Fruit fly (Drosophila melanogaster) whole organism, adult: Measurements from ENCODE around the gene CG15144.

Experiments
- CG11617 ChIP-seq: fragments of 200-800 bp; sonication (Bioruptor generic); optimal IDR thresholded peaks from 2 replicates; lab custom pipeline; 2017; ENCODE audit warnings: mild to moderate bottlenecking, missing biosample characterization, missing genetic modification reagents, missing genetic modification characterization
- CG12768 ChIP-seq: fragments of 200-800 bp; sonication (Bioruptor generic); optimal IDR thresholded peaks from 2 replicates; lab custom pipeline; 2017; ENCODE audit warnings: missing biosample characterization, missing genetic modification characterization, mild to moderate bottlenecking, moderate library complexity, missing genetic modification reagents
- CG14711 ChIP-seq: fragments of 200-800 bp; sonication (Bioruptor generic); optimal IDR thresholded peaks from 2 replicates; lab custom pipeline; 2018; ENCODE audit warnings: missing biosample characterization, mild to moderate bottlenecking, missing genetic modification characterization, moderate library complexity
- CG1620 ChIP-seq: fragments of 200-800 bp; sonication (Bioruptor generic); optimal IDR thresholded peaks from 2 replicates; lab custom pipeline; 2016; ENCODE audit warnings: missing biosample characterization, missing genetic modification characterization
- CG33017 ChIP-seq: fragments of 200-800 bp; sonication (Bioruptor generic); optimal IDR thresholded peaks from 2 replicates; lab custom pipeline; 2018; ENCODE audit warnings: missing biosample characterization, mild to moderate bottlenecking, missing genetic modification characterization, moderate library complexity
- CG5204 ChIP-seq: fragments of 200-800 bp; sonication (Bioruptor generic); optimal IDR thresholded peaks from 2 replicates; lab custom pipeline; 2016; ENCODE audit warnings: missing biosample characterization, missing genetic modification characterization
- CG7045 ChIP-seq: fragments of 200-800 bp; sonication (Bioruptor generic); optimal IDR thresholded peaks from 2 replicates; lab custom pipeline; 2017; ENCODE audit warnings: missing biosample characterization, mild to moderate bottlenecking, missing genetic modification characterization
- CG7101 ChIP-seq: fragments of 200-800 bp; sonication (Bioruptor generic); optimal IDR thresholded peaks from 2 replicates; lab custom pipeline; 2018; ENCODE audit warnings: missing biosample characterization, mild to moderate bottlenecking, missing genetic modification characterization, moderate library complexity
- Clk ChIP-seq: fragments of 200-800 bp; sonication (Bioruptor generic); optimal IDR thresholded peaks from 2 replicates; lab custom pipeline; 2017; ENCODE audit warnings: missing biosample characterization, missing genetic modification characterization
- Crg-1 ChIP-seq: fragments of 200-800 bp; sonication (Bioruptor generic); optimal IDR thresholded peaks from 2 replicates; lab custom pipeline; 2016; ENCODE audit warnings: missing biosample characterization, missing genetic modification characterization
- Hr96 ChIP-seq: fragments of 200-800 bp; sonication (Bioruptor generic); optimal IDR thresholded peaks from 2 replicates; lab custom pipeline; 2016; ENCODE audit warnings: missing biosample characterization, missing genetic modification characterization
- Mnt ChIP-seq: fragments of 200-800 bp; sonication (Bioruptor generic); optimal IDR thresholded peaks from 2 replicates; lab custom pipeline; 2016; ENCODE audit warnings: missing biosample characterization, mild to moderate bottlenecking, missing genetic modification characterization
- bab1 ChIP-seq: fragments of 200-800 bp; sonication (Bioruptor generic); optimal IDR thresholded peaks from 3 replicates; lab custom pipeline; 2019; ENCODE audit warnings: missing biosample characterization, mild to moderate bottlenecking, missing genetic modification characterization, moderate library complexity
- cic ChIP-seq: fragments of 200-800 bp; sonication (Bioruptor generic); optimal IDR thresholded peaks from 2 replicates; lab custom pipeline; 2017; ENCODE audit warnings: missing biosample characterization, mild to moderate bottlenecking, missing genetic modification characterization, moderate library complexity
- cnc ChIP-seq, 2 experiments: fragments of >200 bp; optimal IDR thresholded peaks; 2 replicates each; lab custom pipeline; 2017
- kay ChIP-seq: fragments of 200-800 bp; sonication (Bioruptor generic); peaks from one replicate; lab custom pipeline; 2016; ENCODE audit warnings: missing biosample characterization, missing genetic modification characterization, borderline replicate concordance
- ovo ChIP-seq: fragments of 200-800 bp; sonication (Bioruptor generic); optimal IDR thresholded peaks from 2 replicates; lab custom pipeline; 2016; ENCODE audit warnings: missing biosample characterization, missing genetic modification characterization
- pad ChIP-seq: fragments of 200-800 bp; sonication (Bioruptor generic); optimal IDR thresholded peaks from 3 replicates; lab custom pipeline; 2017; ENCODE audit warnings: missing biosample characterization, missing genetic modification characterization, mild to moderate bottlenecking, moderate library complexity, missing genetic modification reagents
- tj ChIP-seq: fragments of 200-800 bp; sonication (Bioruptor generic); optimal IDR thresholded peaks from 3 replicates; lab custom pipeline; 2017; ENCODE audit warnings: missing biosample characterization, mild to moderate bottlenecking, missing genetic modification characterization, moderate library complexity
- toe ChIP-seq: fragments of 200-800 bp; sonication (Bioruptor generic); optimal IDR thresholded peaks from 2 replicates; lab custom pipeline; 2016; ENCODE audit warnings: missing biosample characterization, missing genetic modification characterization

CG15144 gene

dm6 chr2L:17492680-17493079 is 36.2 kb downstream of the CG15144 start:
- no peak for TF ChIP-seq CG5204 (GFP tag; lab: Kevin White, UChicago)
- TF ChIP-seq bab1 (GFP tag; lab: Kevin White, UChicago) = no peak
- no peak for TF ChIP-seq CG14711
- no peak for TF ChIP-seq pad (GFP tag; lab: Kevin White, UChicago)
- no peak for TF ChIP-seq Crg-1 (GFP tag; lab: Kevin White, UChicago)
- TF ChIP-seq ovo (GFP tag; lab: Kevin White, UChicago) = no peak
- TF ChIP-seq CG7045 = no peak
- no peak for TF ChIP-seq CG7101
- no peak for TF ChIP-seq Clk (GFP tag; lab: Kevin White, UChicago)
- no peak for TF ChIP-seq CG12768 (GFP tag; lab: Kevin White, UChicago)
- no peak for TF ChIP-seq cic (GFP tag; lab: Kevin White, UChicago)
- no peak for TF ChIP-seq CG11617 (GFP tag; lab: Kevin White, UChicago)
- TF ChIP-seq CG33017 (tag; lab: Kevin White, UChicago) = no peak
- TF ChIP-seq kay (GFP tag; lab: Kevin White, UChicago) = no peak

- TF ChIP-seq kay (GFP tag; lab: Kevin White, UChicago) = no peak
- no peak for TF ChIP-seq CG7045
- no peak for TF ChIP-seq Mnt (GFP tag; lab: Kevin White, UChicago)
- TF ChIP-seq CG33017 (tag; lab: Kevin White, UChicago) = no peak
- TF ChIP-seq CG7101 = no peak
- no peak for TF ChIP-seq CG12768 (GFP tag; lab: Kevin White, UChicago)
- TF ChIP-seq CG5204 (GFP tag; lab: Kevin White, UChicago) = no peak
- no peak for TF ChIP-seq Clk (GFP tag; lab: Kevin White, UChicago)
- no peak for TF ChIP-seq Crg-1 (GFP tag; lab: Kevin White, UChicago)
- no peak for TF ChIP-seq cnc (optimal IDR thresholded peaks at IDR 0.05; lab: Kevin White, UChicago)
- TF ChIP-seq CG11617 (GFP tag; lab: Kevin White, UChicago) = no peak
- no peak for TF ChIP-seq CG1620
- no peak for TF ChIP-seq bab1 (GFP tag; lab: Kevin White, UChicago)
- no peak for TF ChIP-seq Hr96
- no peak for TF ChIP-seq toe (GFP tag; lab: Kevin White, UChicago)
- no peak for TF ChIP-seq ovo (GFP tag; lab: Kevin White, UChicago)
These were observed 42.7 kb downstream of the CG15144 start, which contains the start of gene CG43220 for dm6 chr2L:17486264-17486663. Gene CG43220, plus strand, starts transcription at chr2L:17486564.

- TF ChIP-seq CG14711 = no peak
- TF ChIP-seq Mnt (GFP tag; lab: Kevin White, UChicago) = no peak
- no peak for TF ChIP-seq bab1 (GFP tag; lab: Kevin White, UChicago)
- TF ChIP-seq tj = no peak
- TF ChIP-seq cic (GFP tag; lab: Kevin White, UChicago) = no peak
- no peak for TF ChIP-seq Hr96
- TF ChIP-seq CG33017 (tag; lab: Kevin White, UChicago) = no peak
- no peak for TF ChIP-seq ovo (GFP tag; lab: Kevin White, UChicago)
- TF ChIP-seq CG12768 (GFP tag; lab: Kevin White, UChicago) = no peak
- TF ChIP-seq CG7101 = no peak
- TF ChIP-seq Clk (GFP tag; lab: Kevin White, UChicago) = no peak
- no peak for TF ChIP-seq toe (GFP tag; lab: Kevin White, UChicago)
- no peak for TF ChIP-seq pad (GFP tag; lab: Kevin White, UChicago)
- no peak for TF ChIP-seq CG11617 (GFP tag; lab: Kevin White, UChicago)
- no peak for TF ChIP-seq Crg-1 (GFP tag; lab: Kevin White, UChicago)
- TF ChIP-seq cnc (optimal IDR thresholded peaks at IDR 0.05; lab: Kevin White, UChicago) = no peak
- no peak for TF ChIP-seq CG7045
These were observed 43.5 kb downstream of the CG15144 start, which contains the start of the genes CG43221 and CG43645 for dm6 chr2L:17485457-17485856. Gene CG43221, plus strand, starts transcription at chr2L:17485757. Gene CG43645, plus strand, starts transcription at chr2L:17485757.

dm6 chr2L:17484174-17484573 is 44.7 kb downstream of the CG15144 start, which contains the start of the genes GCS2beta and CG5131:
Gene GCS2beta, minus strand, starts transcription at chr2L:17484307.
Gene CG5131, plus strand, starts transcription at chr2L:17484501.
- peak; percentile 94 for TF ChIP-seq Crg-1 (GFP tag; lab: Kevin White, UChicago)
- peak; percentile 84 for TF ChIP-seq CG33017 (tag; lab: Kevin White, UChicago)
- peak; percentile 80 for TF ChIP-seq Mnt (GFP tag; lab: Kevin White, UChicago)
- peak; percentile 85 for TF ChIP-seq CG5204 (GFP tag; lab: Kevin White, UChicago)
- TF ChIP-seq tj = peak; percentile 94
- peak; percentile 15 for TF ChIP-seq cic (GFP tag; lab: Kevin White, UChicago)
- peak; percentile 85 for TF ChIP-seq CG7101
- peak; percentile 87 for TF ChIP-seq CG11617 (GFP tag; lab: Kevin White, UChicago)
- peak; percentile 65 for TF ChIP-seq ovo (GFP tag; lab: Kevin White, UChicago)
- TF ChIP-seq cnc (optimal IDR thresholded peaks at IDR 0.05; lab: Kevin White, UChicago) = no peak
- peak; percentile 83 for TF ChIP-seq CG14711
- TF ChIP-seq kay (GFP tag; lab: Kevin White, UChicago) = peak; percentile 58
- TF ChIP-seq bab1 (GFP tag; lab: Kevin White, UChicago) = peak; percentile 90
- TF ChIP-seq toe (GFP tag; lab: Kevin White, UChicago) = peak; percentile 95
- TF ChIP-seq CG7045 = peak; percentile 89
- peak; percentile 79 for TF ChIP-seq Clk (GFP tag; lab: Kevin White, UChicago)
- peak; percentile 92 for TF ChIP-seq Hr96
- TF ChIP-seq CG1620 = peak; percentile 92
- peak; percentile 71 for TF ChIP-seq pad (GFP tag; lab: Kevin White, UChicago)
- peak; percentile 89 for TF ChIP-seq CG12768 (GFP tag; lab: Kevin White, UChicago)

- TF ChIP-seq ovo (GFP tag; lab: Kevin White, UChicago) = peak; percentile 64
- TF ChIP-seq Clk (GFP tag; lab: Kevin White, UChicago) = peak; percentile 94
- TF ChIP-seq toe (GFP tag; lab: Kevin White, UChicago) = peak; percentile 75
- TF ChIP-seq CG1620 = peak; percentile 81
- TF ChIP-seq kay (GFP tag; lab: Kevin White, UChicago) = peak; percentile 84
- TF ChIP-seq CG7101 = peak; percentile 99
- no peak for TF ChIP-seq cnc (optimal IDR thresholded peaks at IDR 0.05; lab: Kevin White, UChicago)
- peak; percentile 98 for TF ChIP-seq CG14711
- peak; percentile 97 for TF ChIP-seq bab1 (GFP tag; lab: Kevin White, UChicago)
- peak; percentile 90 for TF ChIP-seq pad (GFP tag; lab: Kevin White, UChicago)
- TF ChIP-seq Mnt (GFP tag; lab: Kevin White, UChicago) = peak; percentile 86
- TF ChIP-seq Crg-1 (GFP tag; lab: Kevin White, UChicago) = peak; percentile 94
- no peak for TF ChIP-seq CG5204 (GFP tag; lab: Kevin White, UChicago)
- peak; percentile 96 for TF ChIP-seq CG11617 (GFP tag; lab: Kevin White, UChicago)
- TF ChIP-seq CG7045 = peak; percentile 97
- peak; percentile 97 for TF ChIP-seq CG12768 (GFP tag; lab: Kevin White, UChicago)
- no peak for TF ChIP-seq Hr96
- TF ChIP-seq cic (GFP tag; lab: Kevin White, UChicago) = peak; percentile 42
- peak; percentile 98 for TF ChIP-seq CG33017 (tag; lab: Kevin White, UChicago)
- peak; percentile 84 for TF ChIP-seq tj
These were observed 47.9 kb downstream of the CG15144 start, which contains the start of the genes fws and Lamtor3 for dm6 chr2L:17480943-17481580. Gene fws, minus strand, starts transcription at chr2L:17481029. Gene Lamtor3, plus strand, starts transcription at chr2L:17481231.
